Fruit fly (Drosophila melanogaster) whole organism, embryonic: ENCODE data around the gene Abl.

Source experiments
- Adf1 ChIP-seq: fragments of 200-800 bp; sonication (Bioruptor generic); IDR thresholded peaks from 2 replicates; pipeline ENCODE4 v1.3.6; 2022; ENCODE audit warnings: missing biosample characterization, missing genetic modification characterization
- Bdp1 ChIP-seq: fragments of 200-800 bp; sonication (Bioruptor generic); optimal IDR thresholded peaks from 3 replicates; lab custom pipeline; 2016; ENCODE audit warnings: missing biosample characterization, missing genetic modification characterization
- CG10147 ChIP-seq: fragments of 200-800 bp; sonication (Bioruptor generic); optimal IDR thresholded peaks from 2 replicates; lab custom pipeline; 2019; ENCODE audit warnings: missing biosample characterization, mild to moderate bottlenecking, missing genetic modification characterization, moderate library complexity
- CG10431 ChIP-seq: fragments of 200-800 bp; sonication (Bioruptor generic); optimal IDR thresholded peaks from 3 replicates; lab custom pipeline; 2018; ENCODE audit warnings: missing biosample characterization, mild to moderate bottlenecking, missing genetic modification characterization
- CG11456 ChIP-seq: fragments of 200-800 bp; sonication (Bioruptor generic); IDR thresholded peaks from 3 replicates; pipeline ENCODE4 v1.3.6; 2022; ENCODE audit warnings: missing biosample characterization, missing genetic modification characterization
- CG12744 ChIP-seq: fragments of 200-800 bp; sonication (Bioruptor generic); optimal IDR thresholded peaks from 2 replicates; lab custom pipeline; 2016; ENCODE audit warnings: missing biosample characterization, missing genetic modification characterization
- CG12942 ChIP-seq: fragments of 200-800 bp; sonication (Bioruptor generic); optimal IDR thresholded peaks from 3 replicates; lab custom pipeline; 2016; ENCODE audit warnings: missing biosample characterization, missing genetic modification characterization
- CG14667 ChIP-seq: fragments of 200-800 bp; sonication (Bioruptor generic); IDR thresholded peaks from 2 replicates; pipeline ENCODE4 v1.3.6; 2022; ENCODE audit warnings: missing biosample characterization, missing genetic modification characterization
- CG15269 ChIP-seq: fragments of 200-800 bp; sonication (Bioruptor generic); optimal IDR thresholded peaks from 2 replicates; lab custom pipeline; 2018; ENCODE audit warnings: missing biosample characterization, mild to moderate bottlenecking, missing genetic modification characterization, moderate library complexity
- CG1603 ChIP-seq: fragments of 200-800 bp; sonication (Bioruptor generic); optimal IDR thresholded peaks from 2 replicates; lab custom pipeline; 2019; ENCODE audit warnings: missing biosample characterization, mild to moderate bottlenecking, missing genetic modification characterization, moderate library complexity
- CG17359 ChIP-seq: fragments of 200-800 bp; sonication (Bioruptor generic); optimal IDR thresholded peaks from 3 replicates; lab custom pipeline; 2018; ENCODE audit warnings: missing biosample characterization, mild to moderate bottlenecking, missing genetic modification characterization, moderate library complexity
- CG17912 ChIP-seq: fragments of 200-800 bp; sonication (Bioruptor generic); optimal IDR thresholded peaks from 2 replicates; lab custom pipeline; 2018; ENCODE audit warnings: missing biosample characterization, mild to moderate bottlenecking, missing genetic modification characterization
- CG1832 ChIP-seq: fragments of 200-800 bp; sonication (Bioruptor generic); optimal IDR thresholded peaks from 2 replicates; lab custom pipeline; 2017; ENCODE audit warnings: missing biosample characterization, mild to moderate bottlenecking, missing genetic modification characterization, inconsistent platforms
- CG18599 ChIP-seq: fragments of 200-800 bp; sonication (Bioruptor generic); optimal IDR thresholded peaks from 3 replicates; lab custom pipeline; 2017; ENCODE audit warnings: missing biosample characterization, missing genetic modification characterization, mild to moderate bottlenecking, moderate library complexity, missing genetic modification reagents
- CG2120 ChIP-seq: fragments of 200-800 bp; sonication (Bioruptor generic); optimal IDR thresholded peaks from 3 replicates; lab custom pipeline; 2016; ENCODE audit warnings: missing biosample characterization, missing genetic modification characterization
- CG32772 ChIP-seq: fragments of 200-800 bp; sonication (Bioruptor generic); IDR thresholded peaks from 2 replicates; pipeline ENCODE4 v1.3.6; 2022; ENCODE audit warnings: missing biosample characterization, missing genetic modification characterization
- CG3726 ChIP-seq: fragments of 200-800 bp; sonication (Bioruptor generic); IDR thresholded peaks from 3 replicates; pipeline ENCODE4, ENCODE4 v1.3.6; 2022; ENCODE audit warnings: missing biosample characterization, missing genetic modification characterization
- CG4730 ChIP-seq: fragments of 200-800 bp; sonication (Bioruptor generic); IDR thresholded peaks from 2 replicates; pipeline ENCODE4 v1.3.6; 2022; ENCODE audit warnings: missing biosample characterization, missing genetic modification characterization
- CG6654 ChIP-seq: fragments of 200-800 bp; sonication (Bioruptor generic); optimal IDR thresholded peaks from 2 replicates; lab custom pipeline; 2017; ENCODE audit warnings: missing biosample characterization, mild to moderate bottlenecking, missing genetic modification characterization
- CG7745 ChIP-seq: fragments of 200-800 bp; sonication (Bioruptor generic); optimal IDR thresholded peaks from 2 replicates; lab custom pipeline; 2018; ENCODE audit warnings: missing biosample characterization, mild to moderate bottlenecking, missing genetic modification characterization, moderate library complexity
- CG8089 ChIP-seq: fragments of 200-800 bp; sonication (Bioruptor generic); optimal IDR thresholded peaks from 3 replicates; lab custom pipeline; 2016; ENCODE audit warnings: missing biosample characterization, missing genetic modification characterization
- D19A ChIP-seq: fragments of 200-800 bp; optimal IDR thresholded peaks from 3 replicates; lab custom pipeline; 2019; ENCODE audit warnings: missing biosample characterization, mild to moderate bottlenecking, missing genetic modification characterization, moderate library complexity
- Deaf1 ChIP-seq: fragments of 200-800 bp; optimal IDR thresholded peaks from 3 replicates; lab custom pipeline; 2019; ENCODE audit warnings: missing biosample characterization, mild to moderate bottlenecking, missing genetic modification characterization, moderate library complexity
- Doc3 ChIP-seq: fragments of 200-800 bp; sonication (Bioruptor generic); IDR thresholded peaks from 3 replicates; pipeline ENCODE4 v1.3.6; 2022; ENCODE audit warnings: missing biosample characterization, missing genetic modification characterization; ENCODE audit not compliant: partially characterized antibody
- Dp ChIP-seq: fragments of 200-800 bp; sonication (Bioruptor generic); optimal IDR thresholded peaks from 2 replicates; lab custom pipeline; 2018; ENCODE audit warnings: missing biosample characterization, mild to moderate bottlenecking, missing genetic modification characterization, moderate library complexity
- E2f2 ChIP-seq: fragments of 200-800 bp; sonication (Bioruptor generic); IDR thresholded peaks from 2 replicates; pipeline ENCODE4 v1.3.6; 2022; ENCODE audit warnings: missing biosample characterization, missing genetic modification characterization
- Fer2 ChIP-seq: fragments of 200-800 bp; sonication (Bioruptor generic); optimal IDR thresholded peaks from 2 replicates; lab custom pipeline; 2018; ENCODE audit warnings: missing biosample characterization, mild to moderate bottlenecking, missing genetic modification characterization, moderate library complexity
- Gug ChIP-seq: fragments of 200-800 bp; sonication (Bioruptor generic); IDR thresholded peaks from 4 replicates; pipeline ENCODE4 v1.3.6; 2022; ENCODE audit warnings: missing biosample characterization, missing genetic modification characterization
- Hsf ChIP-seq: fragments of 200-800 bp; sonication (Bioruptor generic); optimal IDR thresholded peaks from 3 replicates; lab custom pipeline; 2016; ENCODE audit warnings: missing biosample characterization, missing genetic modification characterization
- Kr ChIP-seq: fragments of 200-800 bp; sonication (Bioruptor generic); optimal IDR thresholded peaks from 2 replicates; lab custom pipeline; 2017; ENCODE audit warnings: missing biosample characterization, mild to moderate bottlenecking, missing genetic modification characterization
- Lim3 ChIP-seq: fragments of 200-800 bp; sonication (Bioruptor generic); IDR thresholded peaks from 2 replicates; pipeline ENCODE4 v1.3.6; 2022; ENCODE audit warnings: missing biosample characterization, missing genetic modification characterization
- Med ChIP-seq: fragments of 200-800 bp; sonication (Bioruptor generic); peaks from one replicate; lab custom pipeline; 2016; ENCODE audit warnings: missing biosample characterization, missing genetic modification characterization, mild to moderate bottlenecking, inconsistent platforms, moderate library complexity
- Nf-YA ChIP-seq: fragments of 200-800 bp; sonication (Bioruptor generic); IDR thresholded peaks from 2 replicates; pipeline ENCODE4 v1.3.6; 2022; ENCODE audit warnings: missing biosample characterization, missing genetic modification characterization
- Nf-YC ChIP-seq: fragments of 200-800 bp; optimal IDR thresholded peaks from 3 replicates; lab custom pipeline; 2019; ENCODE audit warnings: missing biosample characterization, mild to moderate bottlenecking, missing genetic modification characterization, moderate library complexity
- Side ChIP-seq: fragments of 200-800 bp; sonication (Bioruptor generic); optimal IDR thresholded peaks from 2 replicates; lab custom pipeline; 2016; ENCODE audit warnings: missing biosample characterization, missing genetic modification characterization
- Six4 ChIP-seq: fragments of 200-800 bp; sonication (Bioruptor generic); optimal IDR thresholded peaks from 2 replicates; lab custom pipeline; 2016; ENCODE audit warnings: missing biosample characterization, missing genetic modification characterization
- Usf ChIP-seq: fragments of 200-800 bp; sonication (Bioruptor generic); optimal IDR thresholded peaks from 2 replicates; lab custom pipeline; 2017; ENCODE audit warnings: missing genotype, missing biosample characterization, missing genetic modification characterization
- ab ChIP-seq: fragments of 200-800 bp; sonication (Bioruptor generic); optimal IDR thresholded peaks from 2 replicates; lab custom pipeline; 2016; ENCODE audit warnings: missing biosample characterization, missing genetic modification characterization
- ase ChIP-seq: fragments of 200-800 bp; sonication (Bioruptor generic); IDR thresholded peaks from 3 replicates; pipeline ENCODE4 v1.3.6; 2022; ENCODE audit warnings: missing biosample characterization, missing genetic modification characterization
- bowl ChIP-seq: fragments of 200-800 bp; sonication (Bioruptor generic); IDR thresholded peaks from 2 replicates; pipeline ENCODE4 v1.3.6; 2022; ENCODE audit warnings: missing biosample characterization, missing genetic modification characterization
- gce ChIP-seq: fragments of 200-800 bp; sonication (Bioruptor generic); IDR thresholded peaks from 3 replicates; pipeline ENCODE4 v1.3.6; 2022; ENCODE audit warnings: missing biosample characterization, missing genetic modification characterization
- ind ChIP-seq: fragments of 200-800 bp; sonication (Bioruptor generic); optimal IDR thresholded peaks from 3 replicates; lab custom pipeline; 2016; ENCODE audit warnings: missing biosample characterization, missing genetic modification characterization
- lov ChIP-seq, 2 experiments: fragments of 200-800 bp in 1 of 2; fragments of >200 bp in 1 of 2; sonication (Bioruptor generic) in 1 of 2; IDR thresholded peaks in 1 of 2; optimal IDR thresholded peaks in 1 of 2; 2 replicates in 1 of 2; 3 replicates in 1 of 2; pipeline versions ENCODE4 v1.3.6 to Lab custom; 2017 to 2022; ENCODE audit warnings: missing biosample characterization in 1 of 2, missing genetic modification characterization in 1 of 2
- nerfin-2 ChIP-seq: fragments of 200-800 bp; sonication (Bioruptor generic); IDR thresholded peaks from 2 replicates; pipeline ENCODE4 v1.3.6; 2022; ENCODE audit warnings: missing biosample characterization, missing genetic modification characterization; ENCODE audit not compliant: partially characterized antibody
- oc ChIP-seq: fragments of 200-800 bp; sonication (Bioruptor generic); optimal IDR thresholded peaks from 2 replicates; lab custom pipeline; 2018; ENCODE audit warnings: missing biosample characterization, mild to moderate bottlenecking, missing genetic modification characterization, moderate library complexity
- pfk ChIP-seq: fragments of 200-800 bp; sonication (Bioruptor generic); optimal IDR thresholded peaks from 2 replicates; lab custom pipeline; 2018; ENCODE audit warnings: missing biosample characterization, mild to moderate bottlenecking, missing genetic modification characterization, moderate library complexity
- pum ChIP-seq: fragments of 200-800 bp; sonication (Bioruptor generic); optimal IDR thresholded peaks from 2 replicates; lab custom pipeline; 2016; ENCODE audit warnings: missing biosample characterization, missing genetic modification characterization
- sim ChIP-seq: fragments of 200-800 bp; sonication (Bioruptor generic); IDR thresholded peaks from 2 replicates; pipeline ENCODE4 v1.3.6; 2022; ENCODE audit warnings: missing biosample characterization, missing genetic modification characterization
- sug ChIP-seq: fragments of 200-800 bp; optimal IDR thresholded peaks from 2 replicates; lab custom pipeline; 2019; ENCODE audit warnings: missing biosample characterization, mild to moderate bottlenecking, missing genetic modification characterization, moderate library complexity
- tup ChIP-seq: fragments of 200-800 bp; sonication (Bioruptor generic); optimal IDR thresholded peaks from 2 replicates; lab custom pipeline; 2016; ENCODE audit warnings: missing biosample characterization, mild to moderate bottlenecking, missing genetic modification characterization, moderate library complexity
- wdn ChIP-seq: fragments of 200-800 bp; sonication (Bioruptor generic); IDR thresholded peaks from 2 replicates; pipeline ENCODE4 v1.3.6; 2022; ENCODE audit warnings: missing biosample characterization, missing genetic modification characterization
- zen ChIP-seq: fragments of 200-800 bp; sonication (Bioruptor generic); optimal IDR thresholded peaks from 3 replicates; lab custom pipeline; 2018; ENCODE audit warnings: missing biosample characterization, mild to moderate bottlenecking, missing genetic modification characterization, moderate library complexity

The Abl gene

DNA sequence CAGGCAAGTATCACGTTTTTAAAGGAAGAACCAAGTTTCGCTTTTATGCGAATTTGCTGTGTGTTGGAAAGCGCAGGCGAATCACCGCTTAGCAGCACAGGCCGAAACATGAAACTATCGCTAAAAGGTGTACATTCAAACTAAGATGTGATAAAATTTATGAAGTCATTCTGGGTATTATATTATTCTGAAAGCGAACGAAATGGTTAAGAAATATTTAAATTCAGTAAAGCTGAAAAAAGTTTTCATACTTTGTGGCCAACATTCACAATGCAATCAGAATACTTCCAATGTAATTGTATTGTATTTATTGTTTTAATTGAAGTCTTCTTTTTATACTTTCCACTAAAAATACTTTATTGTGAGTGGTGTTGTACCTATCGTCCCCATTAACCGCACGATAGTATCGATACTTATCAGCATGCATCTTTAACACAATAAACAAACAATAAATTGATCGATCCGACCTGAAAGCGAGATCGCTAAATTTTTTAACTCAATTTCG is 66.4 kb downstream of the Abl start, which contains the start of gene Smn (continued):
- peak; percentile 18 for TF ChIP-seq CG1603 (tag; lab: Kevin White, UChicago)
- no peak for TF ChIP-seq Six4 (GFP tag; lab: Kevin White, UChicago)
- peak; percentile 22 for TF ChIP-seq CG12942 (GFP tag; lab: Kevin White, UChicago)
- peak; percentile 45 for TF ChIP-seq Dp (GFP tag; lab: Kevin White, UChicago)
- TF ChIP-seq Nf-YA (GFP tag; lab: Robert Waterston, UW): no peak
- peak; percentile 88 for TF ChIP-seq Med (GFP tag; lab: Kevin White, UChicago)
- peak; percentile 46 for TF ChIP-seq CG15269
- TF ChIP-seq Fer2 (tag; lab: Kevin White, UChicago): no peak
- TF ChIP-seq wdn (GFP tag; lab: Robert Waterston, UW): no peak
- TF ChIP-seq Kr: no peak
- TF ChIP-seq Lim3: no peak
- no peak for TF ChIP-seq sim
- TF ChIP-seq CG14667 (GFP tag; lab: Robert Waterston, UW): no peak
- TF ChIP-seq bowl: no peak
- no peak for TF ChIP-seq ab (GFP tag; lab: Kevin White, UChicago)
- TF ChIP-seq CG18599: peak; percentile 69
- no peak for TF ChIP-seq CG4730 (GFP tag; lab: Robert Waterston, UW)
- TF ChIP-seq Nf-YC (tag; lab: Kevin White, UChicago): peak; percentile 21
- TF ChIP-seq CG3726 (GFP tag; lab: Robert Waterston, UW): no peak
- no peak for TF ChIP-seq Gug
- TF ChIP-seq nerfin-2: peak; percentile 89
- peak; percentile 82 for TF ChIP-seq CG2120 (GFP tag; lab: Kevin White, UChicago)
- TF ChIP-seq ind (GFP tag; lab: Kevin White, UChicago): peak; percentile 42
- peak; percentile 58 for TF ChIP-seq sug (tag; lab: Kevin White, UChicago)
- TF ChIP-seq Doc3 (GFP tag; lab: Robert Waterston, UW): peak; percentile 81
- TF ChIP-seq D19A (tag; lab: Kevin White, UChicago): peak; percentile 28
- TF ChIP-seq Hsf (GFP tag; lab: Kevin White, UChicago): peak; percentile 46
- no peak for TF ChIP-seq Adf1 (GFP tag; lab: Robert Waterston, UW)
- no peak for TF ChIP-seq CG17912 (GFP tag; lab: Kevin White, UChicago)
- no peak for TF ChIP-seq gce (GFP tag; lab: Robert Waterston, UW)
- no peak for TF ChIP-seq CG10431 (GFP tag; lab: Kevin White, UChicago)
- TF ChIP-seq Usf (GFP tag; lab: Kevin White, UChicago): no peak
- TF ChIP-seq Deaf1 (tag; lab: Kevin White, UChicago): no peak
- TF ChIP-seq CG11456: no peak
- no peak for TF ChIP-seq lov (optimal IDR thresholded peaks at IDR 0.05; lab: Kevin White, UChicago)
- no peak for TF ChIP-seq lov (GFP tag; IDR thresholded peaks at IDR 0.05; lab: Robert Waterston, UW)
- TF ChIP-seq, all 482 proteins: peak for 211

dm6 chr3L:16580049-16580448 is 67.6 kb downstream of the Abl start, which contains the start of gene nxf2:
Gene nxf2, minus strand, starts transcription at chr3L:16580306.
- TF ChIP-seq CG17912 (GFP tag; lab: Kevin White, UChicago) (no peak), CG10147 (no peak), pum (GFP tag; lab: Kevin White, UChicago) (no peak), CG32772 (no peak), pfk (GFP tag; lab: Kevin White, UChicago) (no peak), oc (tag; lab: Kevin White, UChicago) (no peak), CG8089 (GFP tag; lab: Kevin White, UChicago) (no peak), CG7745 (no peak), CG1832 (GFP tag; lab: Kevin White, UChicago) (no peak), E2f2 (no peak), Side (GFP tag; lab: Kevin White, UChicago) (no peak), Bdp1 (GFP tag; lab: Kevin White, UChicago) (no peak), CG6654 (GFP tag; lab: Kevin White, UChicago) (no peak), zen (tag; lab: Kevin White, UChicago) (no peak), CG17359 (tag; lab: Kevin White, UChicago) (no peak), ase (GFP tag; lab: Robert Waterston, UW) (no peak), CG12744 (GFP tag; lab: Kevin White, UChicago) (no peak), tup (GFP tag; lab: Kevin White, UChicago) (no peak)
